Worm (Caenorhabditis elegans): ENCODE data around the gene srsx-35.

The srsx-35 gene

ce11 chrV:20641896-20642295 lies 39.3 kb upstream of the srsx-35 start, which contains the start of gene srxa-15:
Gene srxa-15, plus strand, starts transcription at chrV:20642196.
- TF ChIP-seq fkh-8 (tag; optimal IDR thresholded peaks at IDR 0.05) (peak; percentile 7), nhr-76 (tag; optimal IDR thresholded peaks at IDR 0.05) (no peak), aha-1 (tag; optimal IDR thresholded peaks at IDR 0.05) (no peak), hlh-4 (tag; optimal IDR thresholded peaks at IDR 0.05) (peak; percentile 60)

- TF ChIP-seq irx-1 (tag; optimal IDR thresholded peaks at IDR 0.05) (no peak), mab-9 (GFP tag; IDR thresholded peaks at IDR 0.05) (0 out of 2 replicates have a peak, but pooled peaks have one; percentile 10), skn-1 (tag; optimal IDR thresholded peaks at IDR 0.05) (no peak), efl-3 (GFP tag; optimal IDR thresholded peaks at IDR 0.05) (no peak), egl-13 (tag; optimal IDR thresholded peaks at IDR 0.05) (no peak), nhr-12 (tag; optimal IDR thresholded peaks at IDR 0.05) (no peak), lin-15B (tag; optimal IDR thresholded peaks at IDR 0.05) (no peak)
These were observed 35.7 kb upstream of the srsx-35 start for ce11 chrV:20645479-20645878.

ce11 chrV:20648868-20649267 lies 32.4 kb upstream of the srsx-35 start:
- TF ChIP-seq unc-98 (GFP tag; IDR thresholded peaks at IDR 0.05) (no peak), blmp-1 (tag; optimal IDR thresholded peaks at IDR 0.05) (peak; percentile 23), tbx-2 (tag; optimal IDR thresholded peaks at IDR 0.05) (no peak), ets-5 (GFP tag; IDR thresholded peaks at IDR 0.05) (no peak), swsn-7 (tag; optimal IDR thresholded peaks at IDR 0.05) (no peak), ama-1 (optimal IDR thresholded peaks at IDR 0.05) (no peak), fkh-8 (tag; optimal IDR thresholded peaks at IDR 0.05) (no peak), unc-62 (GFP tag; optimal IDR thresholded peaks at IDR 0.05) (no peak), rnt-1 (tag; optimal IDR thresholded peaks at IDR 0.05) (no peak), lin-14 (GFP tag; optimal IDR thresholded peaks at IDR 0.05) (peak; percentile 31), jun-1 (tag; optimal IDR thresholded peaks at IDR 0.05) (no peak), egl-13 (tag; optimal IDR thresholded peaks at IDR 0.05) (no peak), elt-3 (tag; optimal IDR thresholded peaks at IDR 0.05) (peak in 1 of 6 experiments; percentile 30), hpl-2 (GFP tag; optimal IDR thresholded peaks at IDR 0.05) (no peak)

ce11 chrV:20651923-20652322 lies 29.3 kb upstream of the srsx-35 start:
- TF ChIP-seq lin-15B (tag; optimal IDR thresholded peaks at IDR 0.05) (no peak), fkh-10 (GFP tag; optimal IDR thresholded peaks at IDR 0.05) (peak; percentile 32)

ce11 chrV:20654350-20654749 lies 26.9 kb upstream of the srsx-35 start, which contains the start of gene mnr-1:
Gene mnr-1, plus strand, starts transcription at chrV:20654650.
- TF ChIP-seq nhr-85 (tag), result no peak
- TF ChIP-seq Y116A8C.19 (tag; optimal IDR thresholded peaks at IDR 0.05; ENCODE audit: borderline replicate concordance), result no peak
- TF ChIP-seq fkh-4 (tag; optimal IDR thresholded peaks at IDR 0.05; ENCODE audit: borderline replicate concordance), result no peak
- no peak for TF ChIP-seq egl-13 (tag; optimal IDR thresholded peaks at IDR 0.05)

ce11 chrV:20655174-20655573 lies 26.0 kb upstream of the srsx-35 start:
- TF ChIP-seq nhr-85 (tag), result no peak
- no peak for TF ChIP-seq swsn-7 (tag; optimal IDR thresholded peaks at IDR 0.05)
- no peak for TF ChIP-seq dsc-1 (tag; optimal IDR thresholded peaks at IDR 0.05)
- TF ChIP-seq zag-1 (tag; optimal IDR thresholded peaks at IDR 0.05), result no peak
- TF ChIP-seq elt-3 (tag; optimal IDR thresholded peaks at IDR 0.05), result no peak
- no peak for TF ChIP-seq fkh-4 (tag; optimal IDR thresholded peaks at IDR 0.05; ENCODE audit: borderline replicate concordance)
- TF ChIP-seq isw-1 (GFP tag; IDR thresholded peaks at IDR 0.05), result no peak
- TF ChIP-seq nhr-237 (tag; optimal IDR thresholded peaks at IDR 0.05), result no peak
- no peak for TF ChIP-seq grh-1 (GFP tag; IDR thresholded peaks at IDR 0.05)
- TF ChIP-seq F16B12.6 (tag; optimal IDR thresholded peaks at IDR 0.05), result no peak
- TF ChIP-seq egl-27 (tag; optimal IDR thresholded peaks at IDR 0.05), result no peak
- TF ChIP-seq fkh-10 (GFP tag; optimal IDR thresholded peaks at IDR 0.05), result no peak
- no peak for TF ChIP-seq snu-23 (GFP tag; optimal IDR thresholded peaks at IDR 0.05)
- TF ChIP-seq unc-30 (tag; optimal IDR thresholded peaks at IDR 0.05), result no peak
- TF ChIP-seq unc-98 (GFP tag; IDR thresholded peaks at IDR 0.05), result no peak
- TF ChIP-seq alr-1 (tag; optimal IDR thresholded peaks at IDR 0.05; ENCODE audit: borderline replicate concordance), result no peak

Measured in whole organism, L1 larva.